Fruit fly (Drosophila melanogaster) S2 (cell line): Measurements from ENCODE around the gene CG18598.

Source experiments
- CG8478 ChIP-seq: fragments of >200 bp; optimal IDR thresholded peaks from 2 replicates; lab custom pipeline; 2018
- CTCF ChIP-seq, 2 experiments: fragments of >200 bp; optimal IDR thresholded peaks; 2 replicates each; lab custom pipeline; 2018

Gene CG18598

dm6 chr3R:18250815-18251214, at the start of gene CG18598:
Gene CG18598 (plus strand): TSS chr3R:18251115.
- no peak for TF ChIP-seq CTCF (optimal IDR thresholded peaks at IDR 0.05; lab: Kevin White, UChicago)
- TF ChIP-seq CG8478 (lab: Kevin White, UChicago) = no peak

DNA sequence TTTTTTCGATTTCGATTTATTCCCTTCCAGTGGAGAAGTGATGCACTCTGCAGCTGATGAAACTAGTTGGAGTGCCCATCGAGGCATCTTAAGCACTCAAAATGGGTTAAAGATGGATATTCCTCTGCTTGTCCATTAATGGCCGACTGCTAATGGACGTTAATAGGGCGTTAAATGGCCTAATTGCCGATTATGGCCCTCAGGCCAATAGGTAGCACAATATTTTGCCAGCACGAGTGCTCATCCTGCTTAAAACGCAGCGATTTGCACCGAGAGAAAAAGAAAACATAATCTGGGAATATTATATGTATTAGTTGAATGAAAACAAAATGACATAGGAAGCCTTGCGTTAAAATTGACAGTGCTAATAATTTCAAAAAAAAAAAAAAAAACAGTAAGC, 42.4 kb upstream of the CG18598 start, which contains the start of gene CG44158:
Gene CG44158 (plus strand): TSS at position 301 of the 400 bp plus-strand sequence.
- TF ChIP-seq CTCF (optimal IDR thresholded peaks at IDR 0.05; lab: Kevin White, UChicago) (no peak), CG8478 (lab: Kevin White, UChicago) (no peak)

- TF ChIP-seq CTCF (optimal IDR thresholded peaks at IDR 0.05; lab: Kevin White, UChicago) (no peak), CG8478 (lab: Kevin White, UChicago) (no peak)
Measured at dm6 chr3R:18215300-18215699, 35.6 kb upstream of the CG18598 start.

DNA sequence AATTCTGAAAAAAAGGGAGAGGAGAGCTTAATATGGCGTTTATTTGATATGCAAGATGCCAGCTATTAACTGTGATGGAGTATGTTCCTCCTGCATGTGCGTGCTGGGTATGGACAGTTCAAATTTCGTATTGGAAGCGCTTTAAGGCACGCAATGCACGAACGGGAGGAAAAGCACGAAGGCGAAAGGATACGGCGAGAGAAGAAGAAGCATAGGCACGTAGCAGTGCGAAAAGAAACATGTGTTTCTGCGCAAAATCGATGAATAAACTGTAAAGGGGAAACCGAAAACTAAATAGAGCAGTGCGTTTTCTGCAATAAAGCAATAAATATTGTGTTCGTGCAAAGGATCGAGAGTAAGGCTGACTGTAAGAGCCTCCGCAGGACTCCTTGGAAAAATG, 35.0 kb upstream of the CG18598 start, which contains the start of gene CG14314:
Gene CG14314 (plus strand): TSS at position 243 of the 400 bp plus-strand sequence.
- TF ChIP-seq CTCF (optimal IDR thresholded peaks at IDR 0.05; lab: Kevin White, UChicago) (no peak), CG8478 (lab: Kevin White, UChicago) (no peak)

DNA sequence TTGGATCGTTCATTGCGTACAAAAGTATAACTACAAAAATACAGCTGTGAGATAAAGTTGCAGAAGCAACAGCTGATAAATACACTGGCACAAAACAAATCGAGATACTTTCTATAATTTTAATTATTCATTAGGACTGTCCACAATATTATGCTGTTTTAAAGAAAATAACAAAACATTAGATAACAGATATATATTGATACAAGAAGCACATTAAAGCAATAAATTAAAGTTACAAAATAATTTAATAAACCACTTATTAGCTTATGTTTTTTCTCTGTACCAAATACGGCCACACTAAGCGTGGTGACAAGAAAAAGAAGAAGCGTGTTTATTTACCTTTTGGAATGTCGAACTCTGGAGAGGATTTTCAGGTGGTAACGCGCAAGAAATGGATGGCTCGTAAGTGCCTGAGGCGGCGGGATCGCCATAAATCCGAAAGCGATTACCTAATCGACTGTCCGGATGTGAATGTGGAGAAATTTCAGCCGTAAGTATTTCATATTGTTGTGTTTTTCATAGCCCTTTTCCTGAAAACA, 30.6 kb upstream of the CG18598 start, which contains the start of the genes CG7988 and CG7183:
Gene CG7988 (plus strand): TSS at position 316 of the 539 bp plus-strand sequence.
Gene CG7183 (minus strand): TSS at position 489 of the 539 bp plus-strand sequence.
- TF ChIP-seq CTCF (optimal IDR thresholded peaks at IDR 0.05; lab: Kevin White, UChicago) (no peak), CG8478 (lab: Kevin White, UChicago) (no peak)

DNA sequence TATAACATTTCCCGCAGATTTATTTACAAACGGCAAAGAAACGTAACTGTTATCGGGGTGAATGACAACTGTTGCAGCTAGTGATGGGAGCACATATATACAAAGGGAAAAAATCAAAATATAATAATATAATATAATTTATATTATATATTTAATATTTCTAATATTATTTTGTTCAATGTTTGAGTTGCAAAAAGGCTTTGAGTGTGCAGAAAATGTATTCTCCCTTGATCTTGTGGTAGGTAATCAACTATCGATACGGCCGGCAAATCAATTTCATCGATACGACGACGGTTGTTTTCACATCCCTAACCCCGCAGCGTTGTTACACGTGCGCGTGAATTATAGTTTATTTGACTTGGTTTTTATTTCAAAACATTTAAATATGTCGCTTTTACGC, 27.5 kb upstream of the CG18598 start, which contains the start of the genes mTerf5 and Non3:
Gene mTerf5 (minus strand): TSS at position 249 of the 400 bp plus-strand sequence.
Gene Non3 (plus strand): TSS at position 289 of the 400 bp plus-strand sequence.
- TF ChIP-seq CG8478 (lab: Kevin White, UChicago) (no peak), CTCF (optimal IDR thresholded peaks at IDR 0.05; lab: Kevin White, UChicago) (no peak)

DNA sequence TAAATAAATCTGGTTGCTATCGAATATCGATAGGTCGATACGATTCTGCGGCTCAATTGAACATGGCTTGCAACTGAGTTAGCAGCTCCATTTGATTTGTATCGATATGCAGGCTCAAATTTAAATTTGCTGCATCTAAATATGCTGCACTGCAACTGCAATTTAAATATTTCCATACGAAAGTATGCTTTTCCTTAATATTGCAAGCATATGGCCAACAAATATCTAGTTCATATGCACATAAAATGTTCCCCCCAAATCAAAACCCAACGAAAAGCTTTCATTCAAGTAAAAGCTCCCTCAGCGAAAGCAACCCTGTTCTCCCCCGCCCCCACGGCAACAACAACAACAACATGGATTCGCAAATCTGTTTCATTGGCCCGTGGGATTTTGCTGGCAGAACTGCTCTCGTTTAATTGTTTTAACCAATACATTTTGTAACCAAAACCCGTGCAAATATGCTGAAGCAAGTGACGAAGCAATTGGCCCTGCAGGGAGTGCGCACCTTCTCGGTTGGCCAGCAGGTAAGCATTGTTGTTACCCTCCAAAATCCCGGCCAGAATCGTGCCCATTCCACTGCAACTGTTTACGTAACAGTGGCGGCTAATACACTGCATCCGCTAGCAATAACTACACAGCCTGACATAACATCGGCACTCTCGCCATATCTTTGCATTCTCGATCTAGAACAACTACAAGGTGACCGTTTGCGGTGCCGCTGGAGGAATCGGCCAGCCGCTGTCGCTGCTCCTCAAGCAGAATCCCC, 24.7 kb upstream of the CG18598 start, which contains the start of the genes CG7168 and Mdh2:
Gene CG7168 (minus strand): TSS at position 40 of the 766 bp plus-strand sequence.
Gene Mdh2 (plus strand): TSS at position 354 of the 766 bp plus-strand sequence.
- TF ChIP-seq CTCF (optimal IDR thresholded peaks at IDR 0.05; lab: Kevin White, UChicago) (no peak), CG8478 (lab: Kevin White, UChicago) (no peak)

- TF ChIP-seq CTCF (optimal IDR thresholded peaks at IDR 0.05; lab: Kevin White, UChicago) = no peak
- TF ChIP-seq CG8478 (lab: Kevin White, UChicago) = no peak
Measured at dm6 chr3R:18226809-18227157, 24.1 kb upstream of the CG18598 start.

DNA sequence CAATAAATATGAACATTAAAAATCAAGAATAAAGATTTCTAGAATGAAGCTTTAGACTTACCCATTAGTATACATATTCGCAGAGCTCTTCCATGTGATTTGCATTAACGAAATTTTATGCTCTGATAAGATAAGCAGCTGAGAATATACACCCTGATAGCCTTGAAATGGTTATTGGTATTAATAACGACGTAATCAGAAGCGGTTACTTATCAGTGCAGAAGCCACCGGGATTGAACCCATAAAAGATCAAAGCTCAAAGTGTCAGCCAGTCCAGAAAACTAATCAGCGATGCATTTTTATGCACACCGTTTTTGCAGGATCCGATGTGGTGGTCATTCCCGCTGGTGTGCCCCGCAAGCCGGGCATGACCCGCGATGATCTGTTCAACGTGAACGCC, 23.5 kb upstream of the CG18598 start:
- TF ChIP-seq CTCF (optimal IDR thresholded peaks at IDR 0.05; lab: Kevin White, UChicago) = no peak
- no peak for TF ChIP-seq CG8478 (lab: Kevin White, UChicago)

dm6 chr3R:18228713-18229222, 22.1 kb upstream of the CG18598 start:
- TF ChIP-seq CG8478 (lab: Kevin White, UChicago) (no peak), CTCF (optimal IDR thresholded peaks at IDR 0.05; lab: Kevin White, UChicago) (no peak)

- TF ChIP-seq CTCF (optimal IDR thresholded peaks at IDR 0.05; lab: Kevin White, UChicago) = no peak
- TF ChIP-seq CG8478 (lab: Kevin White, UChicago) = no peak
Measured at dm6 chr3R:18230229-18230628, 20.7 kb upstream of the CG18598 start.

- TF ChIP-seq CTCF (optimal IDR thresholded peaks at IDR 0.05; lab: Kevin White, UChicago) (no peak), CG8478 (lab: Kevin White, UChicago) (no peak)
Measured at dm6 chr3R:18232187-18232586, 18.7 kb upstream of the CG18598 start.

- TF ChIP-seq CTCF (optimal IDR thresholded peaks at IDR 0.05; lab: Kevin White, UChicago) (no peak), CG8478 (lab: Kevin White, UChicago) (no peak)
Measured at dm6 chr3R:18234699-18235257, 16.1 kb upstream of the CG18598 start.

DNA sequence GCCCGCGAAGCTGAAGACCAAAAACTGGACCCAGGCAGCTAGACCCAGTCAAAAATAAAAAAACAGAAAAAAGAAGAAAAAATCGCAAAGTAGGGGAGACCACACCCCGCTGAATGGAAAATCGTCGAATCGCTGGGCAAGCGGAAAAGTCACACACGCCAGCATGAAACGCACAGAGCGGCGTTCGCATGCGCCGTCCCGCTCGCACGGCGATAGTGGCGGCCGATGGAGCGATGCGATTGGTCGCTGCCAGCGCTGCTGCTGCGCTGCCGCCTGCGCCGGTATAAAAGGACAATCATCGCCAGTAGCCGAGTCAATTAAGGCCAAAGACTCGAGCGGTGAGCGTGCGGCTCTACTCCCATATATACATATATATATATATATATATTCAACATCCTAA, 15.0 kb upstream of the CG18598 start, which contains the start of gene repo:
Gene repo (plus strand): TSS at position 314 of the 400 bp plus-strand sequence.
- TF ChIP-seq CTCF (optimal IDR thresholded peaks at IDR 0.05; lab: Kevin White, UChicago) (no peak), CG8478 (lab: Kevin White, UChicago) (no peak)
